Worm (Caenorhabditis elegans) whole organism, L4 larva: ENCODE data around the gene str-232.

ENCODE experiments used
- aly-2 ChIP-seq: sonication (generic microtip); optimal IDR thresholded peaks from 2 replicates; lab custom pipeline; 2018; ENCODE audit warnings: missing biosample characterization, missing genetic modification characterization
- ama-1 ChIP-seq: fragments of 150-350 bp; optimal IDR thresholded peaks from 2 replicates; lab custom pipeline; 2014; ENCODE audit warnings: inconsistent platforms, mixed read lengths
- ctbp-1 ChIP-seq: fragments of 200-800 bp; sonication (Bioruptor generic); IDR thresholded peaks from 2 replicates; pipeline ENCODE4 v1.3.6; 2022; ENCODE audit warnings: missing genetic modification reagents, missing genetic modification characterization, missing compliant biosample characterization
- daf-12 ChIP-seq: fragments of 150-350 bp; optimal IDR thresholded peaks from 2 replicates; lab custom pipeline; 2014; ENCODE audit warnings: missing biosample characterization, missing genetic modification reagents, missing genetic modification characterization
- dmd-8 ChIP-seq: fragments of 200-800 bp; sonication (Bioruptor generic); IDR thresholded peaks from 2 replicates; pipeline ENCODE4 v1.3.6; 2022; ENCODE audit warnings: missing genetic modification characterization, missing compliant biosample characterization
- dmd-9 ChIP-seq: fragments of 200-800 bp; sonication (Bioruptor generic); IDR thresholded peaks from 2 replicates; pipeline ENCODE4 v1.3.6; 2022; ENCODE audit warnings: missing genetic modification reagents, missing genetic modification characterization, missing compliant biosample characterization
- dve-1 ChIP-seq: sonication (generic microtip); optimal IDR thresholded peaks from 2 replicates; lab custom pipeline; 2017; ENCODE audit warnings: antibody characterized with exemption, mild to moderate bottlenecking, missing genetic modification characterization, missing compliant biosample characterization; ENCODE audit not compliant: insufficient read depth
- fkh-10 ChIP-seq: fragments of 150-350 bp; optimal IDR thresholded peaks from 2 replicates; lab custom pipeline; 2014; ENCODE audit warnings: missing biosample characterization, missing genetic modification reagents, missing genetic modification characterization
- lin-38 ChIP-seq: fragments of 200-800 bp; sonication (Bioruptor generic); IDR thresholded peaks from 2 replicates; pipeline ENCODE4 v1.3.6; 2022; ENCODE audit warnings: missing genetic modification reagents, missing genetic modification characterization, missing compliant biosample characterization
- nhr-28 ChIP-seq: fragments of 150-350 bp; optimal IDR thresholded peaks from 2 replicates; lab custom pipeline; 2014; ENCODE audit warnings: missing biosample characterization, missing genetic modification characterization
- pha-4 ChIP-seq, 2 experiments: fragments of 150-350 bp in 1 of 2; fragments of 200-800 bp in 1 of 2; sonication (Bioruptor generic) in 1 of 2; IDR thresholded peaks in 1 of 2; optimal IDR thresholded peaks in 1 of 2; 2 replicates each; pipeline versions ENCODE4 v1.3.6 to Lab custom; 2014 to 2022; ENCODE audit warnings: missing genetic modification characterization in 2 of 2, missing genetic modification reagents in 2 of 2, missing biosample characterization in 1 of 2, missing compliant biosample characterization in 1 of 2
- spr-3 ChIP-seq: fragments of 200-800 bp; sonication (Bioruptor generic); optimal IDR thresholded peaks from 2 replicates; lab custom pipeline; 2018; ENCODE audit warnings: mild to moderate bottlenecking, missing genetic modification characterization, missing compliant biosample characterization
- zfp-3 ChIP-seq: fragments of 200-800 bp; sonication (Bioruptor generic); conservative IDR thresholded peaks from 2 replicates; pipeline ENCODE4 v1.3.6; 2022; ENCODE audit warnings: missing genetic modification reagents, missing genetic modification characterization, missing compliant biosample characterization

ce11 chrV:16016977-16017376, 1.4 kb upstream of the str-232 start:
- TF ChIP-seq fkh-10 (GFP tag; lab: Kevin White, UChicago) (no peak), spr-3 (GFP tag; lab: Kevin White, UChicago) (no peak), zfp-3 (no peak), dmd-9 (GFP tag; lab: Robert Waterston, UW) (no peak), ama-1 (lab: Kevin White, UChicago) (no peak), nhr-28 (tag; lab: Kevin White, UChicago) (no peak), aly-2 (tag; lab: Kevin White, UChicago) (no peak), lin-38 (GFP tag; lab: Robert Waterston, UW) (no peak), pha-4 (GFP tag; IDR thresholded peaks at IDR 0.05; lab: Robert Waterston, UW) (no peak), pha-4 (tag; optimal IDR thresholded peaks at IDR 0.05; lab: Kevin White, UChicago) (no peak), daf-12 (tag; lab: Kevin White, UChicago) (no peak), ctbp-1 (no peak), dve-1 (tag; lab: Kevin White, UChicago) (no peak), dmd-8 (GFP tag; lab: Robert Waterston, UW) (no peak)
